Fruit fly (Drosophila melanogaster) whole organism, embryonic: ENCODE results near the gene RhoGEF4.

Source experiments
- B-H2 ChIP-seq: fragments of 200-800 bp; sonication (Bioruptor generic); optimal IDR thresholded peaks from 2 replicates; lab custom pipeline; 2018; ENCODE audit warnings: missing biosample characterization, mild to moderate bottlenecking, missing genetic modification characterization
- CG11723 ChIP-seq: fragments of 200-800 bp; sonication (Bioruptor generic); optimal IDR thresholded peaks from 2 replicates; lab custom pipeline; 2017; ENCODE audit warnings: missing biosample characterization, mild to moderate bottlenecking, missing genetic modification characterization
- CG12391 ChIP-seq: fragments of 200-800 bp; sonication (Bioruptor generic); optimal IDR thresholded peaks from 3 replicates; lab custom pipeline; 2018; ENCODE audit warnings: missing biosample characterization, mild to moderate bottlenecking, missing genetic modification characterization, moderate library complexity
- CG13287 ChIP-seq: fragments of 200-800 bp; sonication (Bioruptor generic); IDR thresholded peaks from 2 replicates; pipeline ENCODE4 v1.3.6; 2022; ENCODE audit warnings: missing biosample characterization, missing genetic modification characterization; ENCODE audit not compliant: partially characterized antibody
- CG14710 ChIP-seq: fragments of 200-800 bp; sonication (Bioruptor generic); optimal IDR thresholded peaks from 3 replicates; lab custom pipeline; 2019; ENCODE audit warnings: missing biosample characterization, mild to moderate bottlenecking, missing genetic modification characterization, moderate library complexity
- CG14860 ChIP-seq: fragments of 200-800 bp; sonication (Bioruptor generic); IDR thresholded peaks from 3 replicates; pipeline ENCODE4 v1.3.6; 2022; ENCODE audit warnings: missing biosample characterization, missing genetic modification characterization; ENCODE audit not compliant: partially characterized antibody
- CG16779 ChIP-seq: fragments of 200-800 bp; sonication (Bioruptor generic); IDR thresholded peaks from 2 replicates; pipeline ENCODE4 v1.3.6; 2022; ENCODE audit warnings: missing biosample characterization, missing genetic modification characterization
- CG17186 ChIP-seq: fragments of 200-800 bp; sonication (Bioruptor generic); optimal IDR thresholded peaks from 3 replicates; lab custom pipeline; 2017; ENCODE audit warnings: missing biosample characterization, missing genetic modification reagents, missing genetic modification characterization
- CG1792 ChIP-seq: fragments of 200-800 bp; sonication (Bioruptor generic); optimal IDR thresholded peaks from 2 replicates; lab custom pipeline; 2016; ENCODE audit warnings: missing biosample characterization, missing genetic modification characterization
- CG2116 ChIP-seq: fragments of 200-800 bp; sonication (Bioruptor generic); optimal IDR thresholded peaks from 3 replicates; lab custom pipeline; 2018; ENCODE audit warnings: missing biosample characterization, mild to moderate bottlenecking, missing genetic modification characterization
- CG30020 ChIP-seq: fragments of 200-800 bp; optimal IDR thresholded peaks from 2 replicates; lab custom pipeline; 2019; ENCODE audit warnings: missing biosample characterization, mild to moderate bottlenecking, missing genetic modification characterization, moderate library complexity
- CG3065 ChIP-seq: fragments of 200-800 bp; sonication (Bioruptor generic); optimal IDR thresholded peaks from 2 replicates; lab custom pipeline; 2016; ENCODE audit warnings: missing biosample characterization, missing genetic modification characterization
- CG34376 ChIP-seq: fragments of 200-800 bp; sonication (Bioruptor generic); optimal IDR thresholded peaks from 2 replicates; lab custom pipeline; 2018; ENCODE audit warnings: missing biosample characterization, mild to moderate bottlenecking, missing genetic modification characterization
- CG6791 ChIP-seq: fragments of 200-800 bp; sonication (Bioruptor generic); IDR thresholded peaks from 3 replicates; pipeline ENCODE4 v1.3.6; 2022; ENCODE audit warnings: missing biosample characterization, missing genetic modification characterization; ENCODE audit not compliant: partially characterized antibody
- CG7357 ChIP-seq: fragments of 200-800 bp; sonication (Bioruptor generic); IDR thresholded peaks from 3 replicates; pipeline ENCODE4 v1.3.6; 2022; ENCODE audit warnings: missing biosample characterization, missing genetic modification characterization
- CG8290 ChIP-seq, 3 experiments: fragments of 200-800 bp; sonication (Bioruptor generic); optimal IDR thresholded peaks; 2 replicates each; lab custom pipeline; 2016 to 2019; ENCODE audit warnings: missing biosample characterization in 3 of 3, missing genetic modification characterization in 3 of 3, mild to moderate bottlenecking in 2 of 3, moderate library complexity in 1 of 3
- CG9437 ChIP-seq: fragments of 200-800 bp; sonication (Bioruptor generic); optimal IDR thresholded peaks from 2 replicates; lab custom pipeline; 2018; ENCODE audit warnings: missing biosample characterization, mild to moderate bottlenecking, missing genetic modification characterization
- CG9797 ChIP-seq: fragments of 200-800 bp; sonication (Bioruptor generic); optimal IDR thresholded peaks from 3 replicates; lab custom pipeline; 2018; ENCODE audit warnings: missing biosample characterization, mild to moderate bottlenecking, missing genetic modification characterization
- CkIIα-i1 ChIP-seq: fragments of 200-800 bp; sonication (Bioruptor generic); IDR thresholded peaks from 2 replicates; pipeline ENCODE4 v1.3.6; 2022; ENCODE audit warnings: missing biosample characterization, missing genetic modification characterization
- D ChIP-seq, 2 experiments: fragments of 200-800 bp in 1 of 2; fragments of >200 bp in 1 of 2; sonication (Bioruptor generic) in 1 of 2; optimal IDR thresholded peaks; 2 replicates in 1 of 2; 3 replicates in 1 of 2; lab custom pipeline; 2017; ENCODE audit warnings: mild to moderate bottlenecking in 1 of 2, missing biosample characterization in 1 of 2, missing genetic modification characterization in 1 of 2, missing genetic modification reagents in 1 of 2
- Dll ChIP-seq: fragments of 200-800 bp; sonication (Bioruptor generic); IDR thresholded peaks from 4 replicates; pipeline ENCODE4 v1.3.6; 2022; ENCODE audit warnings: missing biosample characterization, missing genetic modification characterization; ENCODE audit not compliant: partially characterized antibody
- Doc3 ChIP-seq: fragments of 200-800 bp; sonication (Bioruptor generic); IDR thresholded peaks from 3 replicates; pipeline ENCODE4 v1.3.6; 2022; ENCODE audit warnings: missing biosample characterization, missing genetic modification characterization; ENCODE audit not compliant: partially characterized antibody
- E2f2 ChIP-seq: fragments of 200-800 bp; sonication (Bioruptor generic); IDR thresholded peaks from 2 replicates; pipeline ENCODE4 v1.3.6; 2022; ENCODE audit warnings: missing biosample characterization, missing genetic modification characterization
- HmgZ ChIP-seq: fragments of 200-800 bp; sonication (Bioruptor generic); optimal IDR thresholded peaks from 2 replicates; lab custom pipeline; 2018; ENCODE audit warnings: missing biosample characterization, mild to moderate bottlenecking, missing genetic modification characterization
- MBD-R2 ChIP-seq: fragments of 200-800 bp; sonication (Bioruptor generic); IDR thresholded peaks from 2 replicates; pipeline ENCODE4 v1.3.6; 2022; ENCODE audit warnings: missing biosample characterization, missing genetic modification characterization
- Max ChIP-seq: fragments of 200-800 bp; sonication (Bioruptor generic); optimal IDR thresholded peaks from 2 replicates; lab custom pipeline; 2016; ENCODE audit warnings: missing biosample characterization, mild to moderate bottlenecking, missing genetic modification characterization
- Nf-YA ChIP-seq: fragments of 200-800 bp; sonication (Bioruptor generic); IDR thresholded peaks from 2 replicates; pipeline ENCODE4 v1.3.6; 2022; ENCODE audit warnings: missing biosample characterization, missing genetic modification characterization
- Rx ChIP-seq: fragments of 200-800 bp; sonication (Bioruptor generic); IDR thresholded peaks from 2 replicates; pipeline ENCODE4 v1.3.6; 2022; ENCODE audit warnings: missing biosample characterization, missing genetic modification characterization
- Scr ChIP-seq: fragments of 200-800 bp; sonication (Bioruptor generic); IDR thresholded peaks from 2 replicates; pipeline ENCODE4 v1.3.6; 2022; ENCODE audit warnings: missing biosample characterization, missing genetic modification characterization; ENCODE audit not compliant: partially characterized antibody
- caup ChIP-seq: fragments of 200-800 bp; sonication (Bioruptor generic); optimal IDR thresholded peaks from 3 replicates; lab custom pipeline; 2017; ENCODE audit warnings: missing biosample characterization, mild to moderate bottlenecking, missing genetic modification characterization, moderate library complexity; ENCODE audit not compliant: severe bottlenecking
- chn ChIP-seq: fragments of 200-800 bp; sonication (Bioruptor generic); optimal IDR thresholded peaks from 2 replicates; lab custom pipeline; 2016; ENCODE audit warnings: missing biosample characterization, missing genetic modification characterization
- dan ChIP-seq: fragments of 200-800 bp; sonication (Bioruptor generic); IDR thresholded peaks from 2 replicates; pipeline ENCODE4 v1.3.6; 2022; ENCODE audit warnings: missing biosample characterization, missing genetic modification characterization
- dm ChIP-seq: fragments of 200-800 bp; sonication (Bioruptor generic); optimal IDR thresholded peaks from 3 replicates; lab custom pipeline; 2016; ENCODE audit warnings: missing biosample characterization, missing genetic modification characterization
- emc ChIP-seq: fragments of 200-800 bp; sonication (Bioruptor generic); optimal IDR thresholded peaks from 2 replicates; lab custom pipeline; 2016; ENCODE audit warnings: missing biosample characterization, missing genetic modification characterization
- gsb ChIP-seq: fragments of 200-800 bp; sonication (Bioruptor generic); IDR thresholded peaks from 2 replicates; pipeline ENCODE4 v1.3.6; 2022; ENCODE audit warnings: missing biosample characterization, missing genetic modification characterization
- gt ChIP-seq: fragments of 200-800 bp; sonication (Bioruptor generic); IDR thresholded peaks from 2 replicates; pipeline ENCODE4 v1.3.6; 2022; ENCODE audit warnings: missing biosample characterization, missing genetic modification characterization
- klu ChIP-seq: fragments of 200-800 bp; sonication (Bioruptor generic); IDR thresholded peaks from 2 replicates; pipeline ENCODE4 v1.3.6; 2022; ENCODE audit warnings: missing biosample characterization, missing genetic modification characterization
- kni ChIP-seq: fragments of 200-800 bp; sonication (Bioruptor generic); optimal IDR thresholded peaks from 3 replicates; lab custom pipeline; 2017; ENCODE audit warnings: mild to moderate bottlenecking, missing biosample characterization, missing genetic modification reagents, missing genetic modification characterization
- lov ChIP-seq, 2 experiments: fragments of 200-800 bp in 1 of 2; fragments of >200 bp in 1 of 2; sonication (Bioruptor generic) in 1 of 2; IDR thresholded peaks in 1 of 2; optimal IDR thresholded peaks in 1 of 2; 2 replicates in 1 of 2; 3 replicates in 1 of 2; pipeline versions ENCODE4 v1.3.6 to Lab custom; 2017 to 2022; ENCODE audit warnings: missing biosample characterization in 1 of 2, missing genetic modification characterization in 1 of 2
- mld ChIP-seq: fragments of 200-800 bp; sonication (Bioruptor generic); IDR thresholded peaks from 3 replicates; pipeline ENCODE4 v1.3.6; 2022; ENCODE audit warnings: missing biosample characterization, missing genetic modification characterization; ENCODE audit not compliant: partially characterized antibody
- nau ChIP-seq: fragments of 200-800 bp; sonication (Bioruptor generic); optimal IDR thresholded peaks from 3 replicates; lab custom pipeline; 2017; ENCODE audit warnings: missing biosample characterization, mild to moderate bottlenecking, missing genetic modification characterization, missing genetic modification reagents
- odd ChIP-seq: fragments of 200-800 bp; sonication (Bioruptor generic); optimal IDR thresholded peaks from 2 replicates; lab custom pipeline; 2017; ENCODE audit warnings: missing biosample characterization, mild to moderate bottlenecking, missing genetic modification characterization
- pros ChIP-seq: fragments of 200-800 bp; sonication (Bioruptor generic); optimal IDR thresholded peaks from 3 replicates; lab custom pipeline; 2019; ENCODE audit warnings: missing biosample characterization, mild to moderate bottlenecking, missing genetic modification characterization, moderate library complexity
- sens-2 ChIP-seq: fragments of 200-800 bp; sonication (Bioruptor generic); IDR thresholded peaks from 2 replicates; pipeline ENCODE4 v1.3.6; 2022; ENCODE audit warnings: missing biosample characterization, missing genetic modification characterization
- stc ChIP-seq: fragments of 200-800 bp; sonication (Bioruptor generic); IDR thresholded peaks from 2 replicates; pipeline ENCODE4 v1.3.6; 2022; ENCODE audit warnings: missing biosample characterization, missing genetic modification characterization
- trem ChIP-seq: fragments of 200-800 bp; optimal IDR thresholded peaks from 3 replicates; lab custom pipeline; 2019; ENCODE audit warnings: missing biosample characterization, mild to moderate bottlenecking, missing genetic modification characterization, moderate library complexity
- unc-4 ChIP-seq: fragments of 200-800 bp; sonication (Bioruptor generic); IDR thresholded peaks from 2 replicates; pipeline ENCODE4 v1.3.6; 2022; ENCODE audit warnings: missing biosample characterization, missing genetic modification characterization; ENCODE audit not compliant: partially characterized antibody
- unpg ChIP-seq: fragments of 200-800 bp; sonication (Bioruptor generic); optimal IDR thresholded peaks from 3 replicates; lab custom pipeline; 2018; ENCODE audit warnings: missing biosample characterization, mild to moderate bottlenecking, missing genetic modification characterization, moderate library complexity

Gene RhoGEF4

DNA sequence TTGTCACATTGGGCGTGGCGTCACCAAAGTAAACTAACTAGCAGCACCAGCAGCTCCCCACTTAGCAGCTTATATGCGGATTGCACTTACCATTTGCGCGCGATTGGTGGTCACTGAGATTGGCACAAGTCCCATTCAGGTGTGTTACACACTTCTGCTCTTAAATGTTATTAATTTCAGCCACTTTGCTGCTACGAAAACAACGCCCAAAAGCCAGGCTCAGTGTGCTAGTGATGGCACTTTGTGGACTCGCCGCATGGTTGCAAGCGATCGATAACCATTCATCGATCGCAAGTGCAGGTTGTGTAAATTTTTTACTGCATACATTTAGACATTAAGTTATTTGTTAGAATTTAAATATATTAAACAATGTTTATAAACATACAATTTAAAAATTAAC, 11.8 kb upstream of the RhoGEF4 start, which contains the start of the genes wrm1 and wrm2 (continued):
- TF ChIP-seq CG1792 (GFP tag; lab: Kevin White, UChicago) (no peak), Dll (GFP tag; lab: Robert Waterston, UW) (peak; percentile 69; the same call in 3 of the 4 replicates), klu (no peak), gt (GFP tag; lab: Robert Waterston, UW) (no peak), CG14710 (tag; lab: Kevin White, UChicago) (peak; percentile 52), CG2116 (GFP tag; lab: Kevin White, UChicago) (peak; percentile 99), CG9437 (no peak), gsb (GFP tag; lab: Robert Waterston, UW) (no peak), kni (no peak), CG6791 (GFP tag; lab: Robert Waterston, UW) (peak; percentile 67), Doc3 (GFP tag; lab: Robert Waterston, UW) (peak; percentile 57; the same call in 1 of the 3 replicates), CG14860 (peak; percentile 40; the same call in 1 of the 3 replicates), trem (peak; percentile 55), sens-2 (GFP tag; lab: Robert Waterston, UW) (no peak), CG30020 (peak; percentile 7), CG7357 (GFP tag; lab: Robert Waterston, UW) (no peak), CG3065 (GFP tag; lab: Kevin White, UChicago) (peak; percentile 66), CkIIα-i1 (no peak), odd (GFP tag; lab: Kevin White, UChicago) (no peak), unc-4 (GFP tag; lab: Robert Waterston, UW) (peak; percentile 62), lov (optimal IDR thresholded peaks at IDR 0.05; lab: Kevin White, UChicago) (no peak), lov (GFP tag; IDR thresholded peaks at IDR 0.05; lab: Robert Waterston, UW) (no peak), dm (GFP tag; lab: Kevin White, UChicago) (peak; percentile 54), stc (GFP tag; lab: Robert Waterston, UW) (no peak), unpg (GFP tag; lab: Kevin White, UChicago) (no peak), D (optimal IDR thresholded peaks at IDR 0.05; lab: Kevin White, UChicago) (no peak), D (GFP tag; optimal IDR thresholded peaks at IDR 0.05; lab: Kevin White, UChicago) (no peak), CG8290 (GFP tag; optimal IDR thresholded peaks at IDR 0.05; lab: Kevin White, UChicago) (peak; percentile 38), CG8290 (tag; optimal IDR thresholded peaks at IDR 0.05; lab: Kevin White, UChicago) (peak in 1 of 2 experiments; percentile 95), nau (GFP tag; lab: Kevin White, UChicago) (no peak), CG9797 (GFP tag; lab: Kevin White, UChicago) (peak; percentile 25), E2f2 (GFP tag; lab: Robert Waterston, UW) (peak; percentile 48; the same call in 1 of the 2 replicates), CG16779 (GFP tag; lab: Robert Waterston, UW) (no peak), Nf-YA (GFP tag; lab: Robert Waterston, UW) (no peak), Scr (GFP tag; lab: Robert Waterston, UW) (peak; percentile 61), Rx (no peak), HmgZ (no peak), Max (GFP tag; lab: Kevin White, UChicago) (peak; percentile 31), CG17186 (peak; percentile 7), caup (GFP tag; lab: Kevin White, UChicago) (no peak), CG13287 (peak; percentile 76), dan (no peak), CG11723 (GFP tag; lab: Kevin White, UChicago) (no peak), CG12391 (tag; lab: Kevin White, UChicago) (peak; percentile 29), chn (no peak), pros (GFP tag; lab: Kevin White, UChicago) (no peak), MBD-R2 (GFP tag; lab: Robert Waterston, UW) (peak; percentile 87), mld (GFP tag; lab: Robert Waterston, UW) (peak; percentile 76; the same call in 2 of the 3 replicates), B-H2 (GFP tag; lab: Kevin White, UChicago) (no peak), CG34376 (GFP tag; lab: Kevin White, UChicago) (no peak), emc (no peak)
